Fruit fly (Drosophila melanogaster): Measurements from ENCODE around the gene Rsod.

DNA sequence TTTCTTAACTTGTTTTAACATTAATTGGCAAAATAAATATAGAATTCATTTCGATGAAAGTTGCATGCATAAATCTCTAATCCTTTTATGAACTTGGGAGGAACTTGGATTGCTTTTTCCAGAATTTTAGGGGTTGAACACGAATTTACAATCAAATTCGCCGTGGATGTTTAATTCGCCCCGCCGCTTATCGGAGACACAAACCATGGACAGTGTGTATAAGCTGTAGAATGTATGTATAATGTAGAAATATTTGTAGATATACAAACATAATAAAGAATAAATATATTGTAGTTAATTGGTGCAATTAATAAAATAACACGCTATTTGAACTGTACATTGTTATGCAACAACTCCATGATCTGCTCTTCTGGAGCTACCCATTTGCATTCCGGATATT is 49.3 kb downstream of the Rsod start:
- no peak for TF ChIP-seq CG14711 (tag; optimal IDR thresholded peaks at IDR 0.05)
- no peak for TF ChIP-seq CG11617 (GFP tag; optimal IDR thresholded peaks at IDR 0.05)
- no peak for TF ChIP-seq tj (GFP tag; optimal IDR thresholded peaks at IDR 0.05)

All from whole organism, adult.